Worm (Caenorhabditis elegans) whole organism, L1 larva: ENCODE measurements around the gene E02H4.7.

Experiments used
- Y116A8C.19 ChIP-seq: sonication (generic microtip); optimal IDR thresholded peaks from 2 replicates; lab custom pipeline; 2016; ENCODE audit warnings: missing compliant biosample characterization, missing genetic modification characterization, borderline replicate concordance
- nhr-28 ChIP-seq: fragments of 150-350 bp; optimal IDR thresholded peaks from 2 replicates; lab custom pipeline; 2014; ENCODE audit warnings: missing biosample characterization, missing genetic modification characterization
- skn-1 ChIP-seq: fragments of 150-350 bp; optimal IDR thresholded peaks from 2 replicates; lab custom pipeline; 2014; ENCODE audit warnings: missing biosample characterization, missing genetic modification characterization
- snu-23 ChIP-seq: sonication (generic microtip); optimal IDR thresholded peaks from 2 replicates; lab custom pipeline; 2016; ENCODE audit warnings: missing genetic modification characterization, missing compliant biosample characterization
- unc-130 ChIP-seq: fragments of 150-350 bp; optimal IDR thresholded peaks from 2 replicates; lab custom pipeline; 2017; ENCODE audit warnings: missing biosample characterization, missing genetic modification characterization, inconsistent platforms

- TF ChIP-seq snu-23 (GFP tag; lab: Kevin White, UChicago) (no peak), unc-130 (no peak), Y116A8C.19 (no peak), nhr-28 (tag; lab: Kevin White, UChicago) (no peak), skn-1 (no peak)
Measured at ce11 chrX:14267170-14267569, 11.1 kb downstream of the E02H4.7 start.
